Fruit fly (Drosophila melanogaster) whole organism, pupa: Measurements from ENCODE around the gene CG12607.
A peak's percentile ranks its signal among the peaks of the same experiment; 100 is the strongest.

Source experiments
- CG10348 ChIP-seq: fragments of 200-800 bp; sonication (Bioruptor generic); IDR thresholded peaks from 2 replicates; pipeline ENCODE4 v1.3.6; 2022; ENCODE audit warnings: missing biosample characterization, missing genetic modification characterization
- CG12605 ChIP-seq: fragments of 200-800 bp; sonication (Bioruptor generic); IDR thresholded peaks from 2 replicates; pipeline ENCODE4 v1.3.6; 2022; ENCODE audit warnings: missing biosample characterization, missing genetic modification characterization
- CG13204 ChIP-seq: fragments of 200-800 bp; sonication (Bioruptor generic); optimal IDR thresholded peaks from 2 replicates; lab custom pipeline; 2018; ENCODE audit warnings: missing biosample characterization, mild to moderate bottlenecking, missing genetic modification characterization, moderate library complexity
- CG14655 ChIP-seq: fragments of 200-800 bp; sonication (Bioruptor generic); optimal IDR thresholded peaks from 3 replicates; lab custom pipeline; 2017; ENCODE audit warnings: mild to moderate bottlenecking, missing biosample characterization, missing genetic modification reagents, missing genetic modification characterization
- CG15710 ChIP-seq: fragments of 200-800 bp; sonication (Bioruptor generic); optimal IDR thresholded peaks from 2 replicates; lab custom pipeline; 2018; ENCODE audit warnings: missing biosample characterization, mild to moderate bottlenecking, missing genetic modification characterization, moderate library complexity
- CG17806 ChIP-seq: fragments of 200-800 bp; sonication (Bioruptor generic); optimal IDR thresholded peaks from 2 replicates; lab custom pipeline; 2018; ENCODE audit warnings: missing biosample characterization, mild to moderate bottlenecking, missing genetic modification characterization, moderate library complexity
- CG32121 ChIP-seq: fragments of 200-800 bp; sonication (Bioruptor generic); IDR thresholded peaks from 2 replicates; pipeline ENCODE4 v1.3.6; 2022; ENCODE audit warnings: missing biosample characterization, missing genetic modification characterization
- CG34367 ChIP-seq: fragments of 200-800 bp; sonication (Bioruptor generic); optimal IDR thresholded peaks from 2 replicates; lab custom pipeline; 2018; ENCODE audit warnings: missing biosample characterization, mild to moderate bottlenecking, missing genetic modification characterization
- CG4496 ChIP-seq: fragments of 200-800 bp; sonication (Bioruptor generic); IDR thresholded peaks from 3 replicates; pipeline ENCODE4 v1.3.6; 2022; ENCODE audit warnings: missing biosample characterization, missing genetic modification characterization
- CG8159 ChIP-seq: fragments of 200-800 bp; sonication (Bioruptor generic); optimal IDR thresholded peaks from 3 replicates; lab custom pipeline; 2018; ENCODE audit warnings: missing biosample characterization, mild to moderate bottlenecking, missing genetic modification characterization, moderate library complexity
- CG8301 ChIP-seq: fragments of 200-800 bp; sonication (Bioruptor generic); optimal IDR thresholded peaks from 2 replicates; lab custom pipeline; 2018; ENCODE audit warnings: missing biosample characterization, mild to moderate bottlenecking, missing genetic modification characterization
- CG9948 ChIP-seq: fragments of 200-800 bp; sonication (Bioruptor generic); optimal IDR thresholded peaks from 2 replicates; lab custom pipeline; 2018; ENCODE audit warnings: missing biosample characterization, mild to moderate bottlenecking, missing genetic modification characterization, moderate library complexity
- D1 ChIP-seq: fragments of 200-800 bp; sonication (Bioruptor generic); optimal IDR thresholded peaks from 2 replicates; lab custom pipeline; 2018; ENCODE audit warnings: missing biosample characterization, mild to moderate bottlenecking, missing genetic modification characterization, moderate library complexity
- EcR ChIP-seq: fragments of 200-800 bp; sonication (Bioruptor generic); optimal IDR thresholded peaks from 3 replicates; lab custom pipeline; 2019; ENCODE audit warnings: missing biosample characterization, missing genetic modification characterization, mild to moderate bottlenecking, moderate library complexity, missing genetic modification reagents
- Ets98B ChIP-seq: fragments of 200-800 bp; sonication (Bioruptor generic); IDR thresholded peaks from 2 replicates; pipeline ENCODE4 v1.3.6; 2022; ENCODE audit warnings: missing biosample characterization, missing genetic modification characterization
- Pif1A ChIP-seq: fragments of 200-800 bp; sonication (Bioruptor generic); optimal IDR thresholded peaks from 3 replicates; lab custom pipeline; 2016; ENCODE audit warnings: missing biosample characterization, missing genetic modification characterization
- Pif1B ChIP-seq: fragments of 200-800 bp; sonication (Bioruptor generic); optimal IDR thresholded peaks from 3 replicates; lab custom pipeline; 2016; ENCODE audit warnings: missing biosample characterization, missing genetic modification characterization
- Snoo ChIP-seq: fragments of 200-800 bp; sonication (Bioruptor generic); optimal IDR thresholded peaks from 3 replicates; lab custom pipeline; 2017; ENCODE audit warnings: missing biosample characterization, mild to moderate bottlenecking, missing genetic modification characterization, inconsistent platforms
- fd96Ca ChIP-seq: fragments of 200-800 bp; sonication (Bioruptor generic); IDR thresholded peaks from 3 replicates; pipeline ENCODE4 v1.3.6; 2022; ENCODE audit warnings: missing biosample characterization, missing genetic modification characterization
- gl ChIP-seq: fragments of 200-800 bp; sonication (Bioruptor generic); optimal IDR thresholded peaks from 2 replicates; lab custom pipeline; 2018; ENCODE audit warnings: missing biosample characterization, mild to moderate bottlenecking, missing genetic modification characterization
- rn ChIP-seq: fragments of 200-800 bp; sonication (Bioruptor generic); IDR thresholded peaks from 2 replicates; pipeline ENCODE4 v1.3.6; 2022; ENCODE audit warnings: missing biosample characterization, missing genetic modification characterization

CG12607 gene

dm6 chr3L:4494603-4495002 lies 48.2 kb downstream of the CG12607 start:
- TF ChIP-seq CG8159 (tag; lab: Kevin White, UChicago) = peak; percentile 88
- TF ChIP-seq Ets98B (GFP tag; lab: Robert Waterston, UW) = no peak
- peak; percentile 51; the same call in 1 of the 3 replicates for TF ChIP-seq CG4496 (GFP tag; lab: Robert Waterston, UW)
- peak; percentile 0 for TF ChIP-seq CG8301
- peak; percentile 87 for TF ChIP-seq CG17806 (tag; lab: Kevin White, UChicago)
- TF ChIP-seq CG15710 (tag; lab: Kevin White, UChicago) = peak; percentile 93
- TF ChIP-seq EcR (GFP tag; lab: Kevin White, UChicago) = peak; percentile 100
- TF ChIP-seq CG14655 = peak; percentile 45
- peak; percentile 86 for TF ChIP-seq CG34367
- peak; percentile 88 for TF ChIP-seq Pif1B (GFP tag; lab: Kevin White, UChicago)
- TF ChIP-seq gl (tag; lab: Kevin White, UChicago) = peak; percentile 45
- TF ChIP-seq CG12605 = peak; percentile 31; the same call in 1 of the 2 replicates
- TF ChIP-seq D1 (tag; lab: Kevin White, UChicago) = peak; percentile 86
- TF ChIP-seq rn (GFP tag; lab: Robert Waterston, UW) = no peak
- TF ChIP-seq fd96Ca = no peak
- TF ChIP-seq CG32121 (GFP tag; lab: Robert Waterston, UW) = no peak
- peak; percentile 82 for TF ChIP-seq Pif1A (GFP tag; lab: Kevin White, UChicago)
- TF ChIP-seq CG9948 (tag; lab: Kevin White, UChicago) = peak; percentile 87
- peak; percentile 73 for TF ChIP-seq Snoo
- no peak for TF ChIP-seq CG10348 (GFP tag; lab: Robert Waterston, UW)
- TF ChIP-seq CG13204 (GFP tag; lab: Kevin White, UChicago) = peak; percentile 72
- TF ChIP-seq, all 21 proteins: peak for 16
